Fruit fly (Drosophila melanogaster) whole organism, prepupa: ENCODE data around the gene CrebA.

Experiments used
- CG10631 ChIP-seq: fragments of 200-800 bp; sonication (Bioruptor generic); optimal IDR thresholded peaks from 2 replicates; lab custom pipeline; 2016; ENCODE audit warnings: missing biosample characterization, missing genetic modification characterization
- CG11294 ChIP-seq: fragments of 200-800 bp; sonication (Bioruptor generic); IDR thresholded peaks from 2 replicates; pipeline ENCODE4 v1.3.6; 2022; ENCODE audit warnings: missing biosample characterization, missing genetic modification characterization
- CG11762 ChIP-seq: fragments of 200-800 bp; sonication (Bioruptor generic); optimal IDR thresholded peaks from 3 replicates; lab custom pipeline; 2016; ENCODE audit warnings: missing biosample characterization, missing genetic modification characterization; ENCODE audit not compliant: insufficient read depth
- CG11902 ChIP-seq: fragments of 200-800 bp; sonication (Bioruptor generic); optimal IDR thresholded peaks from 3 replicates; lab custom pipeline; 2016; ENCODE audit warnings: missing biosample characterization, missing genetic modification characterization
- CG15336 ChIP-seq: fragments of 200-800 bp; sonication (Bioruptor generic); IDR thresholded peaks from 2 replicates; pipeline ENCODE4 v1.3.6; 2022; ENCODE audit warnings: missing biosample characterization, missing genetic modification characterization
- CG1621 ChIP-seq: fragments of 200-800 bp; sonication (Bioruptor generic); optimal IDR thresholded peaks from 3 replicates; lab custom pipeline; 2018; ENCODE audit warnings: missing biosample characterization, mild to moderate bottlenecking, missing genetic modification characterization
- CG16779 ChIP-seq: fragments of 200-800 bp; sonication (Bioruptor generic); optimal IDR thresholded peaks from 3 replicates; lab custom pipeline; 2017; ENCODE audit warnings: missing biosample characterization, mild to moderate bottlenecking, missing genetic modification characterization
- CG3032 ChIP-seq: fragments of 200-800 bp; optimal IDR thresholded peaks from 2 replicates; lab custom pipeline; 2019; ENCODE audit warnings: missing biosample characterization, mild to moderate bottlenecking, missing genetic modification characterization, moderate library complexity
- CG32006 ChIP-seq: fragments of 200-800 bp; sonication (Bioruptor generic); optimal IDR thresholded peaks from 3 replicates; lab custom pipeline; 2017; ENCODE audit warnings: missing biosample characterization, mild to moderate bottlenecking, missing genetic modification characterization
- CG3919 ChIP-seq: fragments of 200-800 bp; sonication (Bioruptor generic); optimal IDR thresholded peaks from 3 replicates; lab custom pipeline; 2016; ENCODE audit warnings: missing biosample characterization, missing genetic modification characterization
- CG4318 ChIP-seq: fragments of 200-800 bp; sonication (Bioruptor generic); optimal IDR thresholded peaks from 3 replicates; lab custom pipeline; 2017; ENCODE audit warnings: missing biosample characterization, mild to moderate bottlenecking, missing genetic modification characterization
- CG6276 ChIP-seq: fragments of 200-800 bp; sonication (Bioruptor generic); optimal IDR thresholded peaks from 2 replicates; lab custom pipeline; 2017; ENCODE audit warnings: missing biosample characterization, mild to moderate bottlenecking, missing genetic modification characterization
- CG6792 ChIP-seq: fragments of 200-800 bp; sonication (Bioruptor generic); optimal IDR thresholded peaks from 3 replicates; lab custom pipeline; 2016; ENCODE audit warnings: missing biosample characterization, missing genetic modification characterization
- CG6808 ChIP-seq: fragments of 200-800 bp; sonication (Bioruptor generic); optimal IDR thresholded peaks from 3 replicates; lab custom pipeline; 2017; ENCODE audit warnings: missing biosample characterization, missing genetic modification characterization, mild to moderate bottlenecking, moderate library complexity, missing genetic modification reagents
- CG6854 ChIP-seq: fragments of 200-800 bp; sonication (Bioruptor generic); optimal IDR thresholded peaks from 2 replicates; lab custom pipeline; 2017; ENCODE audit warnings: missing biosample characterization, mild to moderate bottlenecking, missing genetic modification characterization
- CG7368 ChIP-seq: fragments of 200-800 bp; sonication (Bioruptor generic); optimal IDR thresholded peaks from 3 replicates; lab custom pipeline; 2016; ENCODE audit warnings: missing biosample characterization, missing genetic modification characterization
- CG8119 ChIP-seq: fragments of 200-800 bp; sonication (Bioruptor generic); IDR thresholded peaks from 3 replicates; pipeline ENCODE4 v1.3.6; 2022; ENCODE audit warnings: missing biosample characterization, missing genetic modification characterization
- CG9139 ChIP-seq: fragments of 200-800 bp; sonication (Bioruptor generic); optimal IDR thresholded peaks from 3 replicates; lab custom pipeline; 2017; ENCODE audit warnings: missing biosample characterization, mild to moderate bottlenecking, missing genetic modification characterization
- Eip75B ChIP-seq: fragments of 200-800 bp; sonication (Bioruptor generic); optimal IDR thresholded peaks from 3 replicates; lab custom pipeline; 2016; ENCODE audit warnings: missing biosample characterization, missing genetic modification characterization
- Eip78C ChIP-seq: fragments of 200-800 bp; sonication (Bioruptor generic); peaks from one replicate; lab custom pipeline; 2016; ENCODE audit warnings: missing biosample characterization, missing genetic modification characterization
- Eip93F ChIP-seq: fragments of 200-800 bp; sonication (Bioruptor generic); optimal IDR thresholded peaks from 2 replicates; lab custom pipeline; 2016; ENCODE audit warnings: missing biosample characterization, mild to moderate bottlenecking, missing genetic modification characterization
- Ets21C ChIP-seq: fragments of 200-800 bp; sonication (Bioruptor generic); optimal IDR thresholded peaks from 3 replicates; lab custom pipeline; 2016; ENCODE audit warnings: missing biosample characterization, missing genetic modification characterization
- Ets96B ChIP-seq: fragments of 200-800 bp; optimal IDR thresholded peaks from 2 replicates; lab custom pipeline; 2019; ENCODE audit warnings: missing biosample characterization, mild to moderate bottlenecking, missing genetic modification characterization, moderate library complexity
- Gug ChIP-seq: fragments of 200-800 bp; sonication (Bioruptor generic); IDR thresholded peaks from 2 replicates; pipeline ENCODE4 v1.3.6; 2022; ENCODE audit warnings: missing biosample characterization, missing genetic modification characterization
- Hr38 ChIP-seq: sonication (Bioruptor generic); optimal IDR thresholded peaks from 2 replicates; lab custom pipeline; 2016; ENCODE audit warnings: missing biosample characterization, missing genetic modification characterization
- Lpt ChIP-seq: fragments of 200-800 bp; sonication (Bioruptor generic); optimal IDR thresholded peaks from 3 replicates; lab custom pipeline; 2016; ENCODE audit warnings: missing biosample characterization, missing genetic modification characterization
- Met ChIP-seq: fragments of 200-800 bp; sonication (Bioruptor generic); optimal IDR thresholded peaks from 3 replicates; lab custom pipeline; 2016; ENCODE audit warnings: missing biosample characterization, missing genetic modification characterization
- OdsH ChIP-seq: fragments of 200-800 bp; sonication (Bioruptor generic); optimal IDR thresholded peaks from 3 replicates; lab custom pipeline; 2016; ENCODE audit warnings: missing biosample characterization, missing genetic modification characterization
- Smox ChIP-seq: fragments of 200-800 bp; sonication (Bioruptor generic); optimal IDR thresholded peaks from 3 replicates; lab custom pipeline; 2016; ENCODE audit warnings: missing biosample characterization, missing genetic modification characterization
- Sox102F ChIP-seq: fragments of 200-800 bp; sonication (Bioruptor generic); optimal IDR thresholded peaks from 2 replicates; lab custom pipeline; 2016; ENCODE audit warnings: missing biosample characterization, mild to moderate bottlenecking, missing genetic modification characterization
- Sox14 ChIP-seq: fragments of 200-800 bp; sonication (Bioruptor generic); optimal IDR thresholded peaks from 3 replicates; lab custom pipeline; 2016; ENCODE audit warnings: missing biosample characterization, missing genetic modification characterization
- Sox15 ChIP-seq: fragments of 200-800 bp; sonication (Bioruptor generic); optimal IDR thresholded peaks from 3 replicates; lab custom pipeline; 2016; ENCODE audit warnings: missing biosample characterization, missing genetic modification characterization
- achi ChIP-seq: fragments of 200-800 bp; sonication (Bioruptor generic); optimal IDR thresholded peaks from 3 replicates; lab custom pipeline; 2016; ENCODE audit warnings: missing biosample characterization, missing genetic modification characterization
- acj6 ChIP-seq: fragments of 200-800 bp; sonication (Bioruptor generic); optimal IDR thresholded peaks from 3 replicates; lab custom pipeline; 2016; ENCODE audit warnings: missing biosample characterization, missing genetic modification characterization
- dac ChIP-seq: fragments of 200-800 bp; sonication (Bioruptor generic); optimal IDR thresholded peaks from 2 replicates; lab custom pipeline; 2017; ENCODE audit warnings: missing biosample characterization, mild to moderate bottlenecking, missing genetic modification characterization
- eg ChIP-seq: fragments of 200-800 bp; sonication (Bioruptor generic); IDR thresholded peaks from 3 replicates; pipeline ENCODE4 v1.3.6; 2022; ENCODE audit warnings: missing biosample characterization, missing genetic modification characterization
- esn ChIP-seq: fragments of 200-800 bp; sonication (Bioruptor generic); optimal IDR thresholded peaks from 2 replicates; lab custom pipeline; 2016; ENCODE audit warnings: missing biosample characterization, mild to moderate bottlenecking, missing genetic modification characterization, moderate library complexity
- fd59A ChIP-seq: fragments of 200-800 bp; sonication (Bioruptor generic); optimal IDR thresholded peaks from 2 replicates; lab custom pipeline; 2017; ENCODE audit warnings: missing biosample characterization, mild to moderate bottlenecking, missing genetic modification characterization, missing genetic modification reagents
- fkh ChIP-seq: fragments of 200-800 bp; sonication (Bioruptor generic); optimal IDR thresholded peaks from 3 replicates; lab custom pipeline; 2017; ENCODE audit warnings: missing biosample characterization, mild to moderate bottlenecking, missing genetic modification characterization, moderate library complexity
- salr ChIP-seq, 2 experiments: fragments of 200-800 bp; sonication (Bioruptor generic); optimal IDR thresholded peaks; 3 replicates each; lab custom pipeline; 2016 to 2018; ENCODE audit warnings: missing biosample characterization in 2 of 2, missing genetic modification characterization in 2 of 2, mild to moderate bottlenecking in 1 of 2
- ss ChIP-seq, 2 experiments: fragments of 200-800 bp; sonication (Bioruptor generic); optimal IDR thresholded peaks; 2 replicates in 1 of 2; 3 replicates in 1 of 2; lab custom pipeline; 2017 to 2018; ENCODE audit warnings: mild to moderate bottlenecking in 2 of 2, missing biosample characterization in 2 of 2, missing genetic modification characterization in 2 of 2, moderate library complexity in 1 of 2
- svp ChIP-seq: fragments of 200-800 bp; sonication (Bioruptor generic); peaks from one replicate; lab custom pipeline; 2016; ENCODE audit warnings: missing biosample characterization, missing genetic modification characterization
- topi ChIP-seq: fragments of 200-800 bp; sonication (Bioruptor generic); optimal IDR thresholded peaks from 3 replicates; lab custom pipeline; 2016; ENCODE audit warnings: missing biosample characterization, missing genetic modification characterization
- vri ChIP-seq: fragments of 200-800 bp; sonication (Bioruptor generic); optimal IDR thresholded peaks from 3 replicates; lab custom pipeline; 2016; ENCODE audit warnings: missing biosample characterization, mild to moderate bottlenecking, missing genetic modification characterization

The CrebA gene

dm6 chr3L:15528096-15528495 lies 7.1 kb upstream of the CrebA start, which contains the start of gene CG42728:
CG42728 (minus strand) TSS chr3L:15528196.
- no peak for TF ChIP-seq Smox (GFP tag; lab: Kevin White, UChicago)
- TF ChIP-seq fd59A (GFP tag; lab: Kevin White, UChicago) = no peak
- TF ChIP-seq CG6276 (GFP tag; lab: Kevin White, UChicago) = no peak
- TF ChIP-seq dac (GFP tag; lab: Kevin White, UChicago) = no peak
- TF ChIP-seq CG6792 (GFP tag; lab: Kevin White, UChicago) = no peak
- TF ChIP-seq Sox102F (GFP tag; lab: Kevin White, UChicago) = no peak
- TF ChIP-seq OdsH (GFP tag; lab: Kevin White, UChicago) = no peak
- TF ChIP-seq CG11902 = no peak
- no peak for TF ChIP-seq Ets21C
- no peak for TF ChIP-seq vri
- no peak for TF ChIP-seq CG7368 (GFP tag; lab: Kevin White, UChicago)
- TF ChIP-seq CG16779 (tag; lab: Kevin White, UChicago) = no peak
- no peak for TF ChIP-seq CG9139 (GFP tag; lab: Kevin White, UChicago)
- TF ChIP-seq CG4318 (GFP tag; lab: Kevin White, UChicago) = no peak
- no peak for TF ChIP-seq ss (GFP tag; optimal IDR thresholded peaks at IDR 0.05; lab: Kevin White, UChicago)
- TF ChIP-seq eg (GFP tag; lab: Robert Waterston, UW) = no peak

DNA sequence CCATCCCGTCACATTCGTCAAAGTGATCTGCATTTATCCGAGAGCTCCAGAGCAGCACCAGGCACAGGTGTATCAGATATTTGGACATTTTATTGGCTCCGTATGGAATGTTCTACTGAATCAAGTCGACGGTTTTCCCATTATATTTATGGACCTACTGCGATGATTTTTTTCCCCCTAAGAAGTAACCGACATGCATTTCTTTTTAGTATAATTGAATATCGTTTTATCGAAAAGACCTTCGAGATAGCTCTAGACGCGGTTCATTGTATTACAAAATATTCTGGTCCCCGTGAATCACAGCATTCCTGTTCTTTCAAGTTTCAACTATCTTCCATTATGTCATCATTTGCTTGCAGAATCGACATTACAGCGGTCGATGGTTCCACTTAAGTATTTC lies 6.1 kb upstream of the CrebA start, which contains the start of gene obst-H:
Gene obst-H (minus strand): TSS at position 101 of the 400 bp plus-strand sequence.
- TF ChIP-seq Eip93F (GFP tag; lab: Kevin White, UChicago) (no peak), Sox15 (no peak), acj6 (GFP tag; lab: Kevin White, UChicago) (no peak), CG1621 (tag; lab: Kevin White, UChicago) (no peak), Gug (no peak)

DNA sequence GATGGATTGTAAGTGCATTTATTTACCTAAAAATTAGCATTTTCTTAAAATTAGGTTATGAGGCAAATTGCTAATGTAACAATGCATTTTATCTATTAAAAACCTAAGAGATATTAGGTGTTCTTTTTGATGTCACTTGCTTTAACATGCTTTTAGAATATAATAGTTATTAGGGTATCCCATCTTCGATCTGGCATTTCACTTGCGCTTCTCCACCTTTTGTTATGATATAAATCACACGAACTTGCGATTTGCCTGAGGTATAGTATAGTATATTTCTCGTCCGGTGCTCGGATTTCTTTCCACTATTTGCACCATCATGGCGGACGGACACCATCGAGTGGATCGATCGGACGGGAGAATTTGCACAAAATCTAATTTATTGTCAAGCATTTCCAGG lies 5.1 kb upstream of the CrebA start:
- no peak for TF ChIP-seq CG10631 (GFP tag; lab: Kevin White, UChicago)
- TF ChIP-seq fd59A (GFP tag; lab: Kevin White, UChicago) = no peak
- TF ChIP-seq eg (GFP tag; lab: Robert Waterston, UW) = no peak
- no peak for TF ChIP-seq CG6792 (GFP tag; lab: Kevin White, UChicago)
- no peak for TF ChIP-seq Eip93F (GFP tag; lab: Kevin White, UChicago)
- no peak for TF ChIP-seq svp
- TF ChIP-seq CG1621 (tag; lab: Kevin White, UChicago) = no peak
- no peak for TF ChIP-seq CG8119 (GFP tag; lab: Robert Waterston, UW)
- TF ChIP-seq CG3032 = no peak
- TF ChIP-seq CG3919 (GFP tag; lab: Kevin White, UChicago) = no peak
- no peak for TF ChIP-seq CG32006

dm6 chr3L:15530638-15531225 lies 4.5 kb upstream of the CrebA start:
- no peak for TF ChIP-seq Lpt (GFP tag; lab: Kevin White, UChicago)
- TF ChIP-seq Eip75B (GFP tag; lab: Kevin White, UChicago) = no peak
- no peak for TF ChIP-seq CG9139 (GFP tag; lab: Kevin White, UChicago)
- peak; percentile 24 for TF ChIP-seq achi (GFP tag; lab: Kevin White, UChicago)
- no peak for TF ChIP-seq Met (GFP tag; lab: Kevin White, UChicago)
- no peak for TF ChIP-seq Sox102F (GFP tag; lab: Kevin White, UChicago)
- no peak for TF ChIP-seq Hr38 (GFP tag; lab: Kevin White, UChicago)
- TF ChIP-seq Sox14 (GFP tag; lab: Kevin White, UChicago) = peak; percentile 0
- peak; percentile 86 for TF ChIP-seq fkh (GFP tag; lab: Kevin White, UChicago)
- TF ChIP-seq acj6 (GFP tag; lab: Kevin White, UChicago) = no peak
- no peak for TF ChIP-seq Smox (GFP tag; lab: Kevin White, UChicago)
- TF ChIP-seq Eip93F (GFP tag; lab: Kevin White, UChicago) = no peak
- no peak for TF ChIP-seq esn
- TF ChIP-seq Eip78C (GFP tag; lab: Kevin White, UChicago) = peak; percentile 65
- peak; percentile 34 for TF ChIP-seq CG6854 (GFP tag; lab: Kevin White, UChicago)
- TF ChIP-seq topi (GFP tag; lab: Kevin White, UChicago) = no peak
- TF ChIP-seq svp = no peak
- peak; percentile 10 for TF ChIP-seq CG3919 (GFP tag; lab: Kevin White, UChicago)
- no peak for TF ChIP-seq CG10631 (GFP tag; lab: Kevin White, UChicago)
- no peak for TF ChIP-seq Ets96B (tag; lab: Kevin White, UChicago)
- peak; percentile 19 to 28 for TF ChIP-seq ss (GFP tag; optimal IDR thresholded peaks at IDR 0.05; lab: Kevin White, UChicago)
- TF ChIP-seq CG11294 (GFP tag; lab: Robert Waterston, UW) = no peak
- no peak for TF ChIP-seq CG11762 (GFP tag; lab: Kevin White, UChicago)
- no peak for TF ChIP-seq CG4318 (GFP tag; lab: Kevin White, UChicago)
- TF ChIP-seq CG3032 = no peak
- TF ChIP-seq CG15336 = no peak
- no peak for TF ChIP-seq salr (GFP tag; optimal IDR thresholded peaks at IDR 0.05; lab: Kevin White, UChicago)
- TF ChIP-seq CG6808 = peak; percentile 14
